Worm (Caenorhabditis elegans) whole organism, L1 larva: Measurements from ENCODE around the gene C13C4.6.

Experiments used
- fkh-10 ChIP-seq: sonication (generic microtip); optimal IDR thresholded peaks from 2 replicates; lab custom pipeline; 2017; ENCODE audit warnings: missing biosample characterization, missing genetic modification reagents, missing genetic modification characterization
- jun-1 ChIP-seq: fragments of 150-350 bp; optimal IDR thresholded peaks from 2 replicates; lab custom pipeline; 2014; ENCODE audit warnings: missing biosample characterization, missing genetic modification reagents, missing genetic modification characterization
- nhr-12 ChIP-seq: sonication (generic microtip); optimal IDR thresholded peaks from 2 replicates; lab custom pipeline; 2017; ENCODE audit warnings: missing biosample characterization, missing genetic modification characterization
- nhr-237 ChIP-seq: fragments of 150-350 bp; optimal IDR thresholded peaks from 2 replicates; lab custom pipeline; 2014; ENCODE audit warnings: missing biosample characterization, missing genetic modification characterization
- nhr-77 ChIP-seq: fragments of 150-350 bp; optimal IDR thresholded peaks from 2 replicates; lab custom pipeline; 2014; ENCODE audit warnings: missing biosample characterization, missing genetic modification characterization
- nhr-85 ChIP-seq: sonication (generic microtip); peaks from one replicate; lab custom pipeline; 2016; ENCODE audit warnings: missing genetic modification characterization, inconsistent platforms, missing compliant biosample characterization
- nhr-90 ChIP-seq: sonication (generic microtip); optimal IDR thresholded peaks from 2 replicates; lab custom pipeline; 2016; ENCODE audit warnings: mild to moderate bottlenecking, missing genetic modification characterization, missing compliant biosample characterization; ENCODE audit not compliant: poor library complexity
- unc-62 ChIP-seq: fragments of 150-350 bp; optimal IDR thresholded peaks from 2 replicates; lab custom pipeline; 2014; ENCODE audit warnings: missing biosample characterization, missing genetic modification reagents, missing genetic modification characterization

DNA sequence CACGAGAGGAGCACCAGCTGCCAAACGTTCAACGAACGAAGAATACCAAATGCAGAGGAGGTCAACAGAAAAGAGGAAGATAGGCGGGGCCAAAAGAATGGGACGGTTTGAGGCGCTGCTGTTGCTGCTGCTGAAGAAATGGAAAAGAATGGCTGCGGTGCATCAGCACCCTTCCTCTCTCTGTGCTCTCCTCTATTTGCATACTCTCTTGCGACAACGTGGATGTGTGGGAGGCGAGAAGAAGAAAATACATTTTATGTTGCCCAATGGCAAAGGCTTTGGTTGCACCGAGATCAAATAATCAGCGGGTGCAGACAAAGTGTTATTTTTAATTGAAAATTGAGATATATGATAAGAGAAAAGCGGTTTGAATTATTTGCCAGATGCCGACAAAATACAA lies 37.0 kb downstream of the C13C4.6 start:
- TF ChIP-seq nhr-237 (tag; lab: Kevin White, UChicago) = no peak
- no peak for TF ChIP-seq unc-62 (GFP tag; lab: Kevin White, UChicago)
- TF ChIP-seq nhr-77 (tag; lab: Kevin White, UChicago) = no peak
- TF ChIP-seq jun-1 (tag; lab: Kevin White, UChicago) = no peak
- no peak for TF ChIP-seq nhr-90 (tag; lab: Kevin White, UChicago)
- no peak for TF ChIP-seq nhr-12 (tag; lab: Kevin White, UChicago)
- peak; percentile 81 for TF ChIP-seq nhr-85 (tag; lab: Kevin White, UChicago)
- TF ChIP-seq fkh-10 (GFP tag; lab: Kevin White, UChicago) = no peak
